Fruit fly (Drosophila melanogaster) whole organism, embryonic: ENCODE measurements around the gene enc.

ENCODE experiments used
- Adf1 ChIP-seq: fragments of 200-800 bp; sonication (Bioruptor generic); IDR thresholded peaks from 2 replicates; pipeline ENCODE4 v1.3.6; 2022; ENCODE audit warnings: missing biosample characterization, missing genetic modification characterization
- Atf6 ChIP-seq: fragments of 200-800 bp; sonication (Bioruptor generic); IDR thresholded peaks from 2 replicates; pipeline ENCODE4 v1.3.6; 2022; ENCODE audit warnings: missing biosample characterization, missing genetic modification characterization
- Awh ChIP-seq: fragments of 200-800 bp; sonication (Bioruptor generic); IDR thresholded peaks from 2 replicates; pipeline ENCODE4, ENCODE4 v1.3.6; 2022; ENCODE audit warnings: missing biosample characterization, missing genetic modification characterization
- BEAF-32 ChIP-seq: fragments of 200-800 bp; sonication (Bioruptor generic); optimal IDR thresholded peaks from 3 replicates; lab custom pipeline; 2017; ENCODE audit warnings: missing biosample characterization, missing genetic modification characterization, mild to moderate bottlenecking, moderate library complexity, missing genetic modification reagents
- Bgb ChIP-seq: fragments of 200-800 bp; sonication (Bioruptor generic); IDR thresholded peaks from 2 replicates; pipeline ENCODE4 v1.3.6; 2022; ENCODE audit warnings: missing biosample characterization, missing genetic modification characterization; ENCODE audit not compliant: partially characterized antibody
- CG11247 ChIP-seq: fragments of 200-800 bp; sonication (Bioruptor generic); IDR thresholded peaks from 2 replicates; pipeline ENCODE4 v1.3.6; 2022; ENCODE audit warnings: missing biosample characterization, missing genetic modification characterization
- CG11504 ChIP-seq: fragments of 200-800 bp; sonication (Bioruptor generic); optimal IDR thresholded peaks from 3 replicates; lab custom pipeline; 2019; ENCODE audit warnings: missing biosample characterization, mild to moderate bottlenecking, missing genetic modification characterization, moderate library complexity
- CG11695 ChIP-seq: fragments of 200-800 bp; sonication (Bioruptor generic); IDR thresholded peaks from 3 replicates; pipeline ENCODE4 v1.3.6; 2022; ENCODE audit warnings: missing biosample characterization, missing genetic modification characterization
- CG12391 ChIP-seq: fragments of 200-800 bp; sonication (Bioruptor generic); optimal IDR thresholded peaks from 3 replicates; lab custom pipeline; 2018; ENCODE audit warnings: missing biosample characterization, mild to moderate bottlenecking, missing genetic modification characterization, moderate library complexity
- CG13287 ChIP-seq: fragments of 200-800 bp; sonication (Bioruptor generic); IDR thresholded peaks from 2 replicates; pipeline ENCODE4 v1.3.6; 2022; ENCODE audit warnings: missing biosample characterization, missing genetic modification characterization; ENCODE audit not compliant: partially characterized antibody
- CG13775 ChIP-seq: fragments of 200-800 bp; sonication (Bioruptor generic); optimal IDR thresholded peaks from 3 replicates; lab custom pipeline; 2017; ENCODE audit warnings: missing biosample characterization, mild to moderate bottlenecking, missing genetic modification characterization
- CG1792 ChIP-seq: fragments of 200-800 bp; sonication (Bioruptor generic); optimal IDR thresholded peaks from 2 replicates; lab custom pipeline; 2016; ENCODE audit warnings: missing biosample characterization, missing genetic modification characterization
- CG1832 ChIP-seq: fragments of 200-800 bp; sonication (Bioruptor generic); optimal IDR thresholded peaks from 2 replicates; lab custom pipeline; 2017; ENCODE audit warnings: missing biosample characterization, mild to moderate bottlenecking, missing genetic modification characterization, inconsistent platforms
- CG2120 ChIP-seq: fragments of 200-800 bp; sonication (Bioruptor generic); optimal IDR thresholded peaks from 3 replicates; lab custom pipeline; 2016; ENCODE audit warnings: missing biosample characterization, missing genetic modification characterization
- CG34422 ChIP-seq: fragments of 200-800 bp; sonication (Bioruptor generic); IDR thresholded peaks from 3 replicates; pipeline ENCODE4 v1.3.6; 2022; ENCODE audit warnings: missing biosample characterization, missing genetic modification characterization
- CG4282 ChIP-seq: fragments of 200-800 bp; sonication (Bioruptor generic); optimal IDR thresholded peaks from 2 replicates; lab custom pipeline; 2016; ENCODE audit warnings: missing biosample characterization, missing genetic modification characterization
- CG4854 ChIP-seq: fragments of 200-800 bp; sonication (Bioruptor generic); optimal IDR thresholded peaks from 2 replicates; lab custom pipeline; 2016; ENCODE audit warnings: missing biosample characterization, missing genetic modification characterization, inconsistent platforms
- CG6272 ChIP-seq: fragments of 200-800 bp; sonication (Bioruptor generic); IDR thresholded peaks from 2 replicates; pipeline ENCODE4 v1.3.6; 2022; ENCODE audit warnings: missing biosample characterization, missing genetic modification characterization
- CG7357 ChIP-seq: fragments of 200-800 bp; sonication (Bioruptor generic); IDR thresholded peaks from 3 replicates; pipeline ENCODE4 v1.3.6; 2022; ENCODE audit warnings: missing biosample characterization, missing genetic modification characterization
- CG7786 ChIP-seq: fragments of 200-800 bp; sonication (Bioruptor generic); optimal IDR thresholded peaks from 2 replicates; lab custom pipeline; 2016; ENCODE audit warnings: missing biosample characterization, missing genetic modification characterization
- CG7839 ChIP-seq: fragments of 200-800 bp; sonication (Bioruptor generic); optimal IDR thresholded peaks from 3 replicates; lab custom pipeline; 2018; ENCODE audit warnings: missing biosample characterization, mild to moderate bottlenecking, missing genetic modification characterization, moderate library complexity
- CG8944 ChIP-seq: fragments of 200-800 bp; sonication (Bioruptor generic); optimal IDR thresholded peaks from 3 replicates; lab custom pipeline; 2016; ENCODE audit warnings: missing biosample characterization, missing genetic modification characterization
- CHES-1-like ChIP-seq: fragments of 200-800 bp; sonication (Bioruptor generic); optimal IDR thresholded peaks from 2 replicates; lab custom pipeline; 2016; ENCODE audit warnings: missing biosample characterization, missing genetic modification characterization
- HLH3B ChIP-seq: fragments of 200-800 bp; sonication (Bioruptor generic); IDR thresholded peaks from 2 replicates; pipeline ENCODE4 v1.3.6; 2022; ENCODE audit warnings: missing biosample characterization, missing genetic modification characterization
- HLH54F ChIP-seq: fragments of 200-800 bp; sonication (Bioruptor generic); optimal IDR thresholded peaks from 3 replicates; lab custom pipeline; 2016; ENCODE audit warnings: missing biosample characterization, missing genetic modification characterization
- HmgZ ChIP-seq: fragments of 200-800 bp; sonication (Bioruptor generic); optimal IDR thresholded peaks from 2 replicates; lab custom pipeline; 2018; ENCODE audit warnings: missing biosample characterization, mild to moderate bottlenecking, missing genetic modification characterization
- Lim3 ChIP-seq: fragments of 200-800 bp; sonication (Bioruptor generic); IDR thresholded peaks from 2 replicates; pipeline ENCODE4 v1.3.6; 2022; ENCODE audit warnings: missing biosample characterization, missing genetic modification characterization
- Myb ChIP-seq: fragments of 200-800 bp; sonication (Bioruptor generic); optimal IDR thresholded peaks from 2 replicates; lab custom pipeline; 2016; ENCODE audit warnings: missing biosample characterization, missing genetic modification characterization
- NfI ChIP-seq: fragments of 200-800 bp; sonication (Bioruptor generic); optimal IDR thresholded peaks from 3 replicates; lab custom pipeline; 2018; ENCODE audit warnings: missing biosample characterization, mild to moderate bottlenecking, missing genetic modification characterization, moderate library complexity
- PHDP ChIP-seq: fragments of 200-800 bp; sonication (Bioruptor generic); optimal IDR thresholded peaks from 3 replicates; lab custom pipeline; 2018; ENCODE audit warnings: missing biosample characterization, mild to moderate bottlenecking, missing genetic modification characterization, moderate library complexity
- Xrp1 ChIP-seq: fragments of 200-800 bp; sonication (Bioruptor generic); IDR thresholded peaks from 2 replicates; pipeline ENCODE4 v1.3.6; 2022; ENCODE audit warnings: missing biosample characterization, missing genetic modification characterization
- bab2 ChIP-seq: fragments of 200-800 bp; sonication (Bioruptor generic); optimal IDR thresholded peaks from 2 replicates; lab custom pipeline; 2016; ENCODE audit warnings: missing biosample characterization, missing genetic modification characterization
- cato ChIP-seq: fragments of 200-800 bp; sonication (Bioruptor generic); optimal IDR thresholded peaks from 2 replicates; lab custom pipeline; 2016; ENCODE audit warnings: missing biosample characterization, missing genetic modification characterization, borderline replicate concordance
- chinmo ChIP-seq: fragments of 200-800 bp; sonication (Bioruptor generic); IDR thresholded peaks from 4 replicates; pipeline ENCODE4 v1.3.6; 2022; ENCODE audit warnings: missing biosample characterization, missing genetic modification characterization; ENCODE audit not compliant: partially characterized antibody
- dan ChIP-seq: fragments of 200-800 bp; sonication (Bioruptor generic); IDR thresholded peaks from 2 replicates; pipeline ENCODE4 v1.3.6; 2022; ENCODE audit warnings: missing biosample characterization, missing genetic modification characterization
- dm ChIP-seq: fragments of 200-800 bp; sonication (Bioruptor generic); optimal IDR thresholded peaks from 3 replicates; lab custom pipeline; 2016; ENCODE audit warnings: missing biosample characterization, missing genetic modification characterization
- dysf ChIP-seq: fragments of 200-800 bp; sonication (Bioruptor generic); IDR thresholded peaks from 3 replicates; pipeline ENCODE4 v1.3.6; 2022; ENCODE audit warnings: missing biosample characterization, missing genetic modification characterization
- ems ChIP-seq: fragments of 200-800 bp; sonication (Bioruptor generic); optimal IDR thresholded peaks from 3 replicates; lab custom pipeline; 2016; ENCODE audit warnings: missing biosample characterization, missing genetic modification characterization
- esg ChIP-seq: fragments of 200-800 bp; sonication (Bioruptor generic); conservative IDR thresholded peaks from 2 replicates; pipeline ENCODE4 v1.3.6; 2022; ENCODE audit warnings: missing biosample characterization, missing genetic modification characterization
- eve ChIP-seq, 2 experiments: fragments of >200 bp; optimal IDR thresholded peaks; 2 replicates each; lab custom pipeline; 2017; ENCODE audit warnings: missing biosample characterization in 2 of 2, missing genetic modification characterization in 2 of 2
- gcm2 ChIP-seq: fragments of 200-800 bp; sonication (Bioruptor generic); optimal IDR thresholded peaks from 2 replicates; lab custom pipeline; 2016; ENCODE audit warnings: missing biosample characterization, missing genetic modification characterization
- gem ChIP-seq: fragments of 200-800 bp; sonication (Bioruptor generic); optimal IDR thresholded peaks from 2 replicates; lab custom pipeline; 2019; ENCODE audit warnings: missing biosample characterization, mild to moderate bottlenecking, missing genetic modification characterization, moderate library complexity
- grau ChIP-seq: fragments of 200-800 bp; optimal IDR thresholded peaks from 3 replicates; lab custom pipeline; 2019; ENCODE audit warnings: missing biosample characterization, mild to moderate bottlenecking, missing genetic modification characterization, moderate library complexity
- hkb ChIP-seq, 2 experiments: fragments of 200-800 bp in 1 of 2; fragments of >200 bp in 1 of 2; sonication (Bioruptor generic) in 1 of 2; IDR thresholded peaks in 1 of 2; optimal IDR thresholded peaks in 1 of 2; 2 replicates each; pipeline versions ENCODE4 v1.3.6 to Lab custom; 2017 to 2022; ENCODE audit warnings: missing biosample characterization in 1 of 2, missing genetic modification characterization in 1 of 2
- otp ChIP-seq: fragments of 200-800 bp; sonication (Bioruptor generic); IDR thresholded peaks from 3 replicates; pipeline ENCODE4, ENCODE4 v1.3.6; 2022; ENCODE audit warnings: missing biosample characterization, missing genetic modification characterization
- pho ChIP-seq: fragments of 200-800 bp; sonication (Bioruptor generic); optimal IDR thresholded peaks from 2 replicates; lab custom pipeline; 2016; ENCODE audit warnings: missing biosample characterization, missing genetic modification characterization
- trh ChIP-seq: fragments of 200-800 bp; sonication (Bioruptor generic); optimal IDR thresholded peaks from 2 replicates; lab custom pipeline; 2016; ENCODE audit warnings: missing biosample characterization, missing genetic modification characterization
- unc-4 ChIP-seq: fragments of 200-800 bp; sonication (Bioruptor generic); IDR thresholded peaks from 2 replicates; pipeline ENCODE4 v1.3.6; 2022; ENCODE audit warnings: missing biosample characterization, missing genetic modification characterization; ENCODE audit not compliant: partially characterized antibody
- zfh2 ChIP-seq: fragments of 200-800 bp; sonication (Bioruptor generic); optimal IDR thresholded peaks from 2 replicates; lab custom pipeline; 2016; ENCODE audit warnings: missing biosample characterization, missing genetic modification characterization

The enc gene

dm6 chr3L:3772284-3772987 is 46.0 kb upstream of the enc start (continued):
- TF ChIP-seq NfI (GFP tag; lab: Kevin White, UChicago) (peak; percentile 44), CG13775 (GFP tag; lab: Kevin White, UChicago) (no peak), dan (no peak), ems (no peak), CG7786 (GFP tag; lab: Kevin White, UChicago) (peak; percentile 18), dysf (peak; percentile 50; the same call in 2 of the 3 replicates), pho (peak; percentile 9), CG8944 (no peak), Adf1 (GFP tag; lab: Robert Waterston, UW) (no peak), Awh (no peak), cato (GFP tag; lab: Kevin White, UChicago) (no peak), esg (GFP tag; lab: Robert Waterston, UW) (peak; percentile 17; the same call in 1 of the 2 replicates), CG11247 (GFP tag; lab: Robert Waterston, UW) (no peak), gem (tag; lab: Kevin White, UChicago) (peak; percentile 50), CG2120 (GFP tag; lab: Kevin White, UChicago) (peak; percentile 64), CG1792 (GFP tag; lab: Kevin White, UChicago) (no peak), zfh2 (GFP tag; lab: Kevin White, UChicago) (peak; percentile 34), CHES-1-like (GFP tag; lab: Kevin White, UChicago) (no peak), PHDP (tag; lab: Kevin White, UChicago) (peak; percentile 26), Lim3 (no peak), BEAF-32 (GFP tag; lab: Kevin White, UChicago) (peak; percentile 48), CG11504 (tag; lab: Kevin White, UChicago) (peak; percentile 52), HmgZ (tag; lab: Kevin White, UChicago) (peak; percentile 29), Xrp1 (GFP tag; lab: Robert Waterston, UW) (0 out of 2 replicates have a peak, but pooled peaks have one; percentile 23), CG12391 (tag; lab: Kevin White, UChicago) (peak; percentile 44), CG13287 (peak; percentile 69), CG6272 (GFP tag; lab: Robert Waterston, UW) (no peak), gcm2 (GFP tag; lab: Kevin White, UChicago) (no peak), Bgb (GFP tag; lab: Robert Waterston, UW) (no peak), HLH3B (GFP tag; lab: Robert Waterston, UW) (0 out of 2 replicates have a peak, but pooled peaks have one; percentile 13), eve (GFP tag; optimal IDR thresholded peaks at IDR 0.05; lab: Kevin White, UChicago) (peak in 1 of 2 experiments; percentile 49), dm (no peak), CG7839 (tag; lab: Kevin White, UChicago) (peak; percentile 22), CG4282 (GFP tag; lab: Kevin White, UChicago) (no peak), chinmo (GFP tag; lab: Robert Waterston, UW) (0 out of 4 replicates have a peak, but pooled peaks have one; percentile 54), hkb (optimal IDR thresholded peaks at IDR 0.05; lab: Kevin White, UChicago) (no peak), hkb (GFP tag; IDR thresholded peaks at IDR 0.05; lab: Robert Waterston, UW) (peak; percentile 44), unc-4 (GFP tag; lab: Robert Waterston, UW) (peak; percentile 46; the same call in 1 of the 2 replicates), Atf6 (GFP tag; lab: Robert Waterston, UW) (0 out of 2 replicates have a peak, but pooled peaks have one; percentile 29), Myb (GFP tag; lab: Kevin White, UChicago) (no peak), CG7357 (GFP tag; lab: Robert Waterston, UW) (no peak), CG11695 (no peak), HLH54F (GFP tag; lab: Kevin White, UChicago) (peak; percentile 5), CG34422 (GFP tag; lab: Robert Waterston, UW) (peak; percentile 43; the same call in 1 of the 3 replicates), grau (peak; percentile 40), CG4854 (GFP tag; lab: Kevin White, UChicago) (no peak), CG1832 (GFP tag; lab: Kevin White, UChicago) (no peak), trh (GFP tag; lab: Kevin White, UChicago) (no peak), otp (GFP tag; lab: Robert Waterston, UW) (peak; percentile 21; the same call in 1 of the 3 replicates), bab2 (peak; percentile 22)
